Worm (Caenorhabditis elegans) whole organism, L4/young adult: ENCODE results near the gene Y46G5A.23.

Experiments used
- W03F9.2 ChIP-seq: fragments of 150-350 bp; optimal IDR thresholded peaks from 2 replicates; lab custom pipeline; 2014; ENCODE audit warnings: missing biosample characterization, missing genetic modification characterization
- dao-5 ChIP-seq: sonication (generic microtip); optimal IDR thresholded peaks from 2 replicates; lab custom pipeline; 2016; ENCODE audit warnings: missing genotype, missing genetic modification characterization, moderate library complexity, missing compliant biosample characterization
- him-1 ChIP-seq: sonication (generic microtip); optimal IDR thresholded peaks from 2 replicates; lab custom pipeline; 2016; ENCODE audit warnings: missing genotype, missing genetic modification reagents, missing genetic modification characterization, missing compliant biosample characterization

DNA sequence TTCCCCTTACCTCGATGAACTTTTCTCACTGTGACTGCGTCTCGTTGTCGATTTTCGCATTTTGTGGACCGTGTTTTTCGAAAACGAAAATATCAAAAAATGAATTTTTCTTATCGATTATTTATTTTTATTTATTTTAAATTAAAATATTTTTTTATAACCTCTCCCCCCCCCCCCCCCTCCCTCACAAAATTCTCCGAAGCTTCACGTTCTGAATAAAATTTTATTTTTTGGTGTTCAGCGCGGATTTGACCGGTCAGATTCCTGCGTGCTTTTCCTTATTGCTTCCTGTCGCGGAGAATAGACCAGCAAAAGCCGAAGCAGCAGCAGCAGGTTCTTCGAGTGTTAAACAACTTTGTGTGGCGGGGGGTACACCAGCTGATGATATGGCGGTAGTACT is 10.3 kb downstream of the Y46G5A.23 start, which contains the start of gene Y46G5A.22:
- TF ChIP-seq him-1 (tag; lab: Kevin White, UChicago), result no peak
- TF ChIP-seq W03F9.2, result no peak
- no peak for TF ChIP-seq dao-5
